Worm (Caenorhabditis elegans) whole organism, L1 larva: ENCODE results near the gene ced-2.
"Not testable (repeated sequence)": the region's sequence is repeated elsewhere in the genome, so short reads cannot be mapped to it uniquely, and the experiment has no call there.

Experiments used
- ces-1 ChIP-seq: fragments of 150-350 bp; optimal IDR thresholded peaks from 2 replicates; lab custom pipeline; 2014; ENCODE audit warnings: missing biosample characterization, missing genetic modification reagents, missing genetic modification characterization
- nhr-20 ChIP-seq: sonication (generic microtip); optimal IDR thresholded peaks from 2 replicates; lab custom pipeline; 2016; ENCODE audit warnings: mild to moderate bottlenecking, missing genetic modification characterization, missing compliant biosample characterization

ce11 chrIV:1609973-1610372 is 12.9 kb downstream of the ced-2 start, which contains the start of gene dsl-3:
- TF ChIP-seq nhr-20 (tag; lab: Kevin White, UChicago); ces-1 (GFP tag; lab: Kevin White, UChicago): not testable (repeated sequence)
